Worm (Caenorhabditis elegans) whole organism, late embryonic: Measurements from ENCODE around the gene ugt-51.

ENCODE experiments used
- C08G9.2 ChIP-seq: sonication (generic microtip); optimal IDR thresholded peaks from 2 replicates; lab custom pipeline; 2016; ENCODE audit warnings: mild to moderate bottlenecking, missing genetic modification characterization, moderate library complexity, missing compliant biosample characterization
- K02D7.2 ChIP-seq: sonication (generic microtip); optimal IDR thresholded peaks from 2 replicates; lab custom pipeline; 2017; ENCODE audit warnings: mild to moderate bottlenecking, missing genetic modification characterization, missing compliant biosample characterization
- K09A11.1 ChIP-seq: sonication (generic microtip); optimal IDR thresholded peaks from 2 replicates; lab custom pipeline; 2017; ENCODE audit warnings: antibody characterized with exemption, mild to moderate bottlenecking, missing genetic modification characterization, missing compliant biosample characterization; ENCODE audit not compliant: insufficient read depth
- Y22D7AL.16 ChIP-seq: sonication (generic microtip); optimal IDR thresholded peaks from 2 replicates; lab custom pipeline; 2016; ENCODE audit warnings: missing genetic modification characterization, missing compliant biosample characterization
- ahr-1 ChIP-seq: sonication (generic microtip); optimal IDR thresholded peaks from 2 replicates; lab custom pipeline; 2016; ENCODE audit warnings: missing genetic modification characterization, missing compliant biosample characterization
- ama-1 ChIP-seq: fragments of 150-350 bp; optimal IDR thresholded peaks from 2 replicates; lab custom pipeline; 2014
- ceh-14 ChIP-seq: sonication (generic microtip); optimal IDR thresholded peaks from 2 replicates; lab custom pipeline; 2016; ENCODE audit warnings: missing genotype, missing genetic modification characterization, missing compliant biosample characterization
- ceh-18 ChIP-seq: sonication (generic microtip); optimal IDR thresholded peaks from 2 replicates; lab custom pipeline; 2016; ENCODE audit warnings: missing genetic modification characterization, missing compliant biosample characterization
- ceh-2 ChIP-seq: sonication (generic microtip); optimal IDR thresholded peaks from 2 replicates; lab custom pipeline; 2016; ENCODE audit warnings: missing genotype, missing genetic modification characterization, missing compliant biosample characterization
- ceh-24 ChIP-seq: sonication (generic microtip); optimal IDR thresholded peaks from 2 replicates; lab custom pipeline; 2016; ENCODE audit warnings: mild to moderate bottlenecking, missing genetic modification characterization, missing compliant biosample characterization
- ceh-9 ChIP-seq: sonication (generic microtip); optimal IDR thresholded peaks from 2 replicates; lab custom pipeline; 2016; ENCODE audit warnings: mild to moderate bottlenecking, missing genetic modification characterization, inconsistent platforms, missing compliant biosample characterization
- dve-1 ChIP-seq: sonication (generic microtip); optimal IDR thresholded peaks from 2 replicates; lab custom pipeline; 2017; ENCODE audit warnings: antibody characterized with exemption, mild to moderate bottlenecking, missing genetic modification characterization, missing compliant biosample characterization
- elt-4 ChIP-seq: sonication (generic microtip); optimal IDR thresholded peaks from 2 replicates; lab custom pipeline; 2016; ENCODE audit warnings: missing genetic modification characterization, missing compliant biosample characterization
- ets-4 ChIP-seq: sonication (generic microtip); optimal IDR thresholded peaks from 2 replicates; lab custom pipeline; 2016; ENCODE audit warnings: missing genetic modification characterization, missing compliant biosample characterization
- eyg-1 ChIP-seq: sonication (generic microtip); optimal IDR thresholded peaks from 2 replicates; lab custom pipeline; 2016; ENCODE audit warnings: missing genotype, missing genetic modification characterization, missing compliant biosample characterization
- fax-1 ChIP-seq: sonication (generic microtip); optimal IDR thresholded peaks from 2 replicates; lab custom pipeline; 2016; ENCODE audit warnings: missing genotype, missing genetic modification characterization, missing compliant biosample characterization
- fkh-6 ChIP-seq: sonication (generic microtip); optimal IDR thresholded peaks from 2 replicates; lab custom pipeline; 2016; ENCODE audit warnings: missing genetic modification characterization, missing compliant biosample characterization
- hlh-15 ChIP-seq: sonication (generic microtip); optimal IDR thresholded peaks from 2 replicates; lab custom pipeline; 2016; ENCODE audit warnings: missing genetic modification characterization, missing compliant biosample characterization
- hlh-6 ChIP-seq: sonication (generic microtip); optimal IDR thresholded peaks from 2 replicates; lab custom pipeline; 2016; ENCODE audit warnings: missing genotype, missing genetic modification characterization, missing compliant biosample characterization
- hlh-8 ChIP-seq: sonication (generic microtip); optimal IDR thresholded peaks from 2 replicates; lab custom pipeline; 2016; ENCODE audit warnings: missing genotype, missing genetic modification characterization, missing compliant biosample characterization
- lim-6 ChIP-seq: sonication (generic microtip); optimal IDR thresholded peaks from 2 replicates; lab custom pipeline; 2016; ENCODE audit warnings: missing genetic modification characterization, missing compliant biosample characterization
- nfya-1 ChIP-seq: sonication (generic microtip); optimal IDR thresholded peaks from 2 replicates; lab custom pipeline; 2017; ENCODE audit warnings: missing genetic modification characterization, mild to moderate bottlenecking, missing compliant biosample characterization, antibody characterized with exemption, moderate library complexity
- nhr-232 ChIP-seq: sonication (generic microtip); optimal IDR thresholded peaks from 2 replicates; lab custom pipeline; 2016; ENCODE audit warnings: missing genetic modification characterization, missing compliant biosample characterization
- odd-2 ChIP-seq: sonication (generic microtip); optimal IDR thresholded peaks from 2 replicates; lab custom pipeline; 2017; ENCODE audit warnings: antibody characterized with exemption, mild to moderate bottlenecking, missing genetic modification characterization, missing compliant biosample characterization
- pat-9 ChIP-seq: fragments of 200-800 bp; sonication (Bioruptor generic); optimal IDR thresholded peaks from 2 replicates; lab custom pipeline; 2018; ENCODE audit warnings: mild to moderate bottlenecking, missing genetic modification characterization, moderate library complexity, missing compliant biosample characterization
- pax-1 ChIP-seq: fragments of 150-350 bp; optimal IDR thresholded peaks from 2 replicates; lab custom pipeline; 2014; ENCODE audit warnings: missing biosample characterization, missing genetic modification characterization
- pha-2 ChIP-seq: sonication (generic microtip); optimal IDR thresholded peaks from 2 replicates; lab custom pipeline; 2017; ENCODE audit warnings: mild to moderate bottlenecking, missing genetic modification characterization, missing compliant biosample characterization
- pqm-1 ChIP-seq: sonication (generic microtip); optimal IDR thresholded peaks from 2 replicates; lab custom pipeline; 2016; ENCODE audit warnings: missing genetic modification characterization, missing compliant biosample characterization
- rnt-1 ChIP-seq: sonication (generic microtip); optimal IDR thresholded peaks from 2 replicates; lab custom pipeline; 2016; ENCODE audit warnings: missing genetic modification characterization, missing compliant biosample characterization
- sdc-2 ChIP-seq: sonication (generic microtip); optimal IDR thresholded peaks from 2 replicates; lab custom pipeline; 2016; ENCODE audit warnings: missing genotype, missing genetic modification characterization, missing compliant biosample characterization
- sox-2 ChIP-seq: fragments of 200-800 bp; sonication (Bioruptor generic); IDR thresholded peaks from 2 replicates; pipeline ENCODE4 v1.3.6; 2022; ENCODE audit warnings: missing genetic modification reagents, missing genetic modification characterization, missing compliant biosample characterization
- sox-4 ChIP-seq: sonication (generic microtip); optimal IDR thresholded peaks from 2 replicates; lab custom pipeline; 2017; ENCODE audit warnings: mild to moderate bottlenecking, missing genetic modification characterization, inconsistent platforms, missing compliant biosample characterization
- syd-9 ChIP-seq: sonication (generic microtip); optimal IDR thresholded peaks from 2 replicates; lab custom pipeline; 2016; ENCODE audit warnings: mild to moderate bottlenecking, missing genetic modification characterization, moderate library complexity, missing compliant biosample characterization
- tbx-2 ChIP-seq: sonication (generic microtip); optimal IDR thresholded peaks from 2 replicates; lab custom pipeline; 2016; ENCODE audit warnings: missing genetic modification characterization, missing compliant biosample characterization
- unc-42 ChIP-seq: sonication (generic microtip); optimal IDR thresholded peaks from 2 replicates; lab custom pipeline; 2016; ENCODE audit warnings: missing genotype, missing genetic modification characterization, missing compliant biosample characterization
- unc-55 ChIP-seq: sonication (generic microtip); optimal IDR thresholded peaks from 2 replicates; lab custom pipeline; 2017; ENCODE audit warnings: missing biosample characterization, missing genetic modification reagents, missing genetic modification characterization
- zip-5 ChIP-seq: sonication (generic microtip); optimal IDR thresholded peaks from 2 replicates; lab custom pipeline; 2016; ENCODE audit warnings: missing genetic modification characterization, missing compliant biosample characterization
- ztf-16 ChIP-seq: sonication (generic microtip); optimal IDR thresholded peaks from 2 replicates; lab custom pipeline; 2017; ENCODE audit warnings: missing genetic modification characterization, missing compliant biosample characterization

Gene ugt-51

DNA sequence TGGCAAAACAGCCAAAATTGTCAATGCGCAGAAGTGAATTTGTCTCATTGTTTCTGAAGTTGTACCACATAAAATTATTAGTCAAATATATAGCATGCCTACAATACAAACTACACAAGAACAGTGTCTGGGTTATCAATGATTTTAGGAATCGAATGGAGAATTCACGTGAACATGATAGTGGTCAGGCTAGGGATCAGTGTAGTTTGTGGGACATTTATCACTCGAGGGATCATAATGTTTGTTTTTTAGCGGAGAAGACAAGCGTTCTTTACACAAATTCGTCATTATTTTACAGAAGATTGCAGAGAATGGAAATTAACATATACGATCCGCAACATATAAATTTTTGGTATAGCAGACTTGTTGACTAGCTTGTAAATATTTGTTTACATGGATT, at the start of gene ugt-51:
TSS of gene ugt-51 (minus strand) at position 101 of the 400 bp plus-strand sequence.
- TF ChIP-seq syd-9 (tag; lab: Kevin White, UChicago): no peak
- no peak for TF ChIP-seq C08G9.2 (tag; lab: Kevin White, UChicago)
- no peak for TF ChIP-seq fkh-6 (tag; lab: Kevin White, UChicago)
- no peak for TF ChIP-seq dve-1
- TF ChIP-seq odd-2 (tag; lab: Kevin White, UChicago): no peak
- no peak for TF ChIP-seq ztf-16 (tag; lab: Kevin White, UChicago)
- TF ChIP-seq pqm-1: no peak
- no peak for TF ChIP-seq zip-5 (tag; lab: Kevin White, UChicago)
- no peak for TF ChIP-seq lim-6 (tag; lab: Kevin White, UChicago)
- no peak for TF ChIP-seq rnt-1 (tag; lab: Kevin White, UChicago)
- no peak for TF ChIP-seq ama-1 (lab: Kevin White, UChicago)
- no peak for TF ChIP-seq K09A11.1 (tag; lab: Kevin White, UChicago)
- no peak for TF ChIP-seq hlh-8 (tag; lab: Kevin White, UChicago)
- no peak for TF ChIP-seq unc-42
- no peak for TF ChIP-seq ceh-2 (tag; lab: Kevin White, UChicago)
- TF ChIP-seq ahr-1 (tag; lab: Kevin White, UChicago): no peak
- TF ChIP-seq hlh-15 (tag; lab: Kevin White, UChicago): no peak
- no peak for TF ChIP-seq elt-4 (tag; lab: Kevin White, UChicago)
- TF ChIP-seq ceh-14 (tag; lab: Kevin White, UChicago): no peak
- TF ChIP-seq ets-4 (tag; lab: Kevin White, UChicago): no peak

ce11 chrV:5225660-5226059, 48.6 kb upstream of the ugt-51 start:
- TF ChIP-seq zip-5 (tag; lab: Kevin White, UChicago): no peak
- TF ChIP-seq ztf-16 (tag; lab: Kevin White, UChicago): no peak
- TF ChIP-seq hlh-6 (tag; lab: Kevin White, UChicago): no peak
- TF ChIP-seq ceh-18 (tag; lab: Kevin White, UChicago): no peak
- TF ChIP-seq eyg-1 (tag; lab: Kevin White, UChicago): no peak
- no peak for TF ChIP-seq sox-2
- TF ChIP-seq pax-1 (tag; lab: Kevin White, UChicago): no peak
- TF ChIP-seq, all 69 proteins: peak for 0

DNA sequence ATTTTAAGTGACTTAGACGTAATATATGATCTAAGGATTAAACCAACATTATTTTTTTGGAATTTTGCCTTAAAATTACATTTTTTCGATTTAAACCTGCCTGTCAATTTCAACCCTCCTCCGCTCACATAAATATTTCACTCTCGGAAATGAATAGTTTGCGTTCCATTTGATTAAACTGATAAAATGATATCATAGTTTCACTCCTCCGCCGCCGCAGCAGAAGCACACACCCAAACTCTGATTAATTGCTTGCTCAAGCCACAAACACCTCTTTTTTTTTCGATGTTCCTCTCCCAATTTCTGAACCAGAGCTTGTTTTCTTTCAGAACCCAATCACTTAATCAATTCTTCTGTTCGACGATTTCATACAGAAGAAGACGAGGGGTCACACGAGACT, 45.9 kb upstream of the ugt-51 start, which contains the start of gene Y49G5B.1:
TSS of gene Y49G5B.1 (plus strand) at position 324 of the 400 bp plus-strand sequence.
- no peak for TF ChIP-seq Y22D7AL.16 (tag; lab: Kevin White, UChicago)
- no peak for TF ChIP-seq sox-2
- no peak for TF ChIP-seq nhr-232 (tag; lab: Kevin White, UChicago)
- TF ChIP-seq ceh-24 (tag; lab: Kevin White, UChicago): no peak
- TF ChIP-seq pax-1 (tag; lab: Kevin White, UChicago): no peak
- TF ChIP-seq ahr-1 (tag; lab: Kevin White, UChicago): no peak
- TF ChIP-seq fax-1 (tag; lab: Kevin White, UChicago): no peak
- no peak for TF ChIP-seq ceh-14 (tag; lab: Kevin White, UChicago)
- no peak for TF ChIP-seq K02D7.2
- TF ChIP-seq ztf-16 (tag; lab: Kevin White, UChicago): no peak
- TF ChIP-seq pqm-1: no peak
- TF ChIP-seq tbx-2 (tag; lab: Kevin White, UChicago): no peak
- TF ChIP-seq ceh-9 (tag; lab: Kevin White, UChicago): no peak
- no peak for TF ChIP-seq lim-6 (tag; lab: Kevin White, UChicago)
- TF ChIP-seq fkh-6 (tag; lab: Kevin White, UChicago): no peak
- no peak for TF ChIP-seq sox-4
- no peak for TF ChIP-seq unc-55 (GFP tag; lab: Kevin White, UChicago)

- TF ChIP-seq nfya-1 (tag; lab: Kevin White, UChicago) (peak; percentile 92), pat-9 (tag; lab: Kevin White, UChicago) (no peak), sdc-2 (tag; lab: Kevin White, UChicago) (no peak), pha-2 (tag; lab: Kevin White, UChicago) (no peak)
Measured at ce11 chrV:5213674-5214073, 36.6 kb upstream of the ugt-51 start.
